ENCODE assay signal across 5 fruit fly cellular contexts in the genomic region with DNA sequence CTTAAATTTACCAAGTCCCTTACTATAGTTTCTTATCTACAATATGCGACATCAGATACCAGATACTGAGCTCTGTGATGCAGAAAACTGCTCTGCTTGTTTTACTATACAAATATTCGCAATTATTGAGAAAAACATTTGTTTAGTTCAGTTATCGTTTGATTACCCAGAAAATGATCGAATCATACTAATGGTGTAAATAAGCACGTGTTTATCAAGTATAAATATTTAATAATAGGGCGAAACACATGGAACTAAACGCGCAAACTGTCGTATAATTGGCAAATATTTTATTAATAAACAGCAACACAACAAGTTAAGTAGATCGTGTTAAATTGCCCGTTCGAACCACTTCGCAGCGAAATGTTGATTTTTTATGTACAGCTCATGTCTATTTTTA.
TF ChIP-seq lines count a peak whose summit lies in the region.

No protein-coding gene starts in this region.

- no peak for TF ChIP-seq CTCF in whole organism, embryonic (GFP tag; optimal IDR thresholded peaks at IDR 0.05; lab: Kevin White, UChicago)

TF ChIP-seq in whole organism, adult, 20 proteins besides CTCF, POLR2A, EP300 and RAD21:
- peak; percentile 52 for TF ChIP-seq ovo (GFP tag; optimal IDR thresholded peaks at IDR 0.05; lab: Kevin White, UChicago)
- TF ChIP-seq Crg-1 (GFP tag; optimal IDR thresholded peaks at IDR 0.05; lab: Kevin White, UChicago): peak; percentile 55
- TF ChIP-seq Mnt (GFP tag; optimal IDR thresholded peaks at IDR 0.05; lab: Kevin White, UChicago): peak; percentile 40
- peak; percentile 47 for TF ChIP-seq pad (GFP tag; optimal IDR thresholded peaks at IDR 0.05; lab: Kevin White, UChicago)
- peak; percentile 33 for TF ChIP-seq CG11617 (GFP tag; optimal IDR thresholded peaks at IDR 0.05; lab: Kevin White, UChicago)
- peak; percentile 70 for TF ChIP-seq CG7045 (GFP tag; optimal IDR thresholded peaks at IDR 0.05; lab: Kevin White, UChicago)
- TF ChIP-seq CG7101 (tag; optimal IDR thresholded peaks at IDR 0.05; lab: Kevin White, UChicago): peak; percentile 80
- no peak for TF ChIP-seq Clk (GFP tag; optimal IDR thresholded peaks at IDR 0.05; lab: Kevin White, UChicago)
- no peak for TF ChIP-seq Hr96 (GFP tag; optimal IDR thresholded peaks at IDR 0.05; lab: Kevin White, UChicago)
- TF ChIP-seq cic (GFP tag; optimal IDR thresholded peaks at IDR 0.05; lab: Kevin White, UChicago): peak; percentile 33
- no peak for TF ChIP-seq cnc (optimal IDR thresholded peaks at IDR 0.05; lab: Kevin White, UChicago)
- peak; percentile 96 for TF ChIP-seq kay (GFP tag; lab: Kevin White, UChicago; ENCODE audit: borderline replicate concordance)
- peak; percentile 45 for TF ChIP-seq CG33017 (tag; optimal IDR thresholded peaks at IDR 0.05; lab: Kevin White, UChicago)
- TF ChIP-seq CG14711 (tag; optimal IDR thresholded peaks at IDR 0.05; lab: Kevin White, UChicago): peak; percentile 59
- no peak for TF ChIP-seq tj (GFP tag; optimal IDR thresholded peaks at IDR 0.05; lab: Kevin White, UChicago)
- TF ChIP-seq CG12768 (GFP tag; optimal IDR thresholded peaks at IDR 0.05; lab: Kevin White, UChicago): peak; percentile 52

TF ChIP-seq in whole organism, embryonic, 481 proteins besides CTCF, POLR2A, EP300 and RAD21 (continues in another document):
- TF ChIP-seq CG6791 (GFP tag; IDR thresholded peaks at IDR 0.05; lab: Robert Waterston, UW; ENCODE audit: partially characterized antibody) (no peak), Fer3 (tag; optimal IDR thresholded peaks at IDR 0.05; lab: Kevin White, UChicago) (peak; percentile 75), CG8290 (GFP tag; optimal IDR thresholded peaks at IDR 0.05; lab: Kevin White, UChicago) (no peak), CG8290 (tag; optimal IDR thresholded peaks at IDR 0.05; lab: Kevin White, UChicago) (peak in 1 of 2 experiments; percentile 93), pum (GFP tag; optimal IDR thresholded peaks at IDR 0.05; lab: Kevin White, UChicago) (no peak), CG8359 (GFP tag; optimal IDR thresholded peaks at IDR 0.05; lab: Kevin White, UChicago; ENCODE audit: borderline replicate concordance) (no peak), da (GFP tag; optimal IDR thresholded peaks at IDR 0.05; lab: Kevin White, UChicago) (no peak), cato (GFP tag; optimal IDR thresholded peaks at IDR 0.05; lab: Kevin White, UChicago; ENCODE audit: borderline replicate concordance) (no peak), Sry-δ (GFP tag; optimal IDR thresholded peaks at IDR 0.05; lab: Kevin White, UChicago) (no peak), yki (optimal IDR thresholded peaks at IDR 0.05; lab: Kevin White, UChicago) (no peak), org-1 (GFP tag; optimal IDR thresholded peaks at IDR 0.05; lab: Kevin White, UChicago) (peak; percentile 61), Xrp1 (GFP tag; IDR thresholded peaks at IDR 0.05; lab: Robert Waterston, UW) (no peak), trh (GFP tag; optimal IDR thresholded peaks at IDR 0.05; lab: Kevin White, UChicago) (peak; percentile 47), CG14667 (GFP tag; IDR thresholded peaks at IDR 0.05; lab: Robert Waterston, UW) (no peak), CG9215 (GFP tag; IDR thresholded peaks at IDR 0.05; lab: Robert Waterston, UW) (no peak), Bteb2 (GFP tag; optimal IDR thresholded peaks at IDR 0.05; lab: Kevin White, UChicago) (peak; percentile 57), CG11085 (GFP tag; IDR thresholded peaks at IDR 0.05; lab: Robert Waterston, UW) (no peak), fd96Cb (tag; optimal IDR thresholded peaks at IDR 0.05; lab: Kevin White, UChicago) (peak; percentile 24)

TF ChIP-seq in whole organism, prepupa, 60 proteins besides CTCF, POLR2A, EP300 and RAD21:
- TF ChIP-seq vri (GFP tag; optimal IDR thresholded peaks at IDR 0.05; lab: Kevin White, UChicago) (no peak), salr (GFP tag; optimal IDR thresholded peaks at IDR 0.05; lab: Kevin White, UChicago) (no peak), fkh (GFP tag; optimal IDR thresholded peaks at IDR 0.05; lab: Kevin White, UChicago) (peak; percentile 91), CG8319 (GFP tag; optimal IDR thresholded peaks at IDR 0.05; lab: Kevin White, UChicago) (no peak), Eip78C (GFP tag; lab: Kevin White, UChicago) (peak; percentile 76), CG6792 (GFP tag; optimal IDR thresholded peaks at IDR 0.05; lab: Kevin White, UChicago) (peak; percentile 1), CG6808 (GFP tag; optimal IDR thresholded peaks at IDR 0.05; lab: Kevin White, UChicago) (peak; percentile 4), CG10669 (GFP tag; optimal IDR thresholded peaks at IDR 0.05; lab: Kevin White, UChicago) (peak; percentile 31), CG6276 (GFP tag; optimal IDR thresholded peaks at IDR 0.05; lab: Kevin White, UChicago) (peak; percentile 10), CG8632 (GFP tag; optimal IDR thresholded peaks at IDR 0.05; lab: Kevin White, UChicago) (peak; percentile 14)
TF ChIP-seq in whole organism, prepupa: peak in this region for 7.

TF ChIP-seq in whole organism, pupa, 21 proteins besides CTCF, POLR2A, EP300 and RAD21:
- TF ChIP-seq D1 (tag; optimal IDR thresholded peaks at IDR 0.05; lab: Kevin White, UChicago) (no peak), CG9948 (tag; optimal IDR thresholded peaks at IDR 0.05; lab: Kevin White, UChicago) (peak; percentile 7), CG14655 (GFP tag; optimal IDR thresholded peaks at IDR 0.05; lab: Kevin White, UChicago) (peak; percentile 22), Pif1A (GFP tag; optimal IDR thresholded peaks at IDR 0.05; lab: Kevin White, UChicago) (peak; percentile 27), CG17806 (tag; optimal IDR thresholded peaks at IDR 0.05; lab: Kevin White, UChicago) (peak; percentile 4), CG32121 (GFP tag; IDR thresholded peaks at IDR 0.05; lab: Robert Waterston, UW) (0 out of 2 replicates have a peak, but pooled peaks have one; percentile 11), CG4496 (GFP tag; IDR thresholded peaks at IDR 0.05; lab: Robert Waterston, UW) (no peak), Snoo (tag; optimal IDR thresholded peaks at IDR 0.05; lab: Kevin White, UChicago) (no peak), Pif1B (GFP tag; optimal IDR thresholded peaks at IDR 0.05; lab: Kevin White, UChicago) (peak; percentile 20), CG8159 (tag; optimal IDR thresholded peaks at IDR 0.05; lab: Kevin White, UChicago) (peak; percentile 15), gl (tag; optimal IDR thresholded peaks at IDR 0.05; lab: Kevin White, UChicago) (peak; percentile 35)

TF ChIP-seq in whole organism, wandering third instar larva, 38 proteins besides CTCF, POLR2A, EP300 and RAD21:
- TF ChIP-seq sv (GFP tag; optimal IDR thresholded peaks at IDR 0.05; lab: Kevin White, UChicago) (peak; percentile 35), brk (GFP tag; optimal IDR thresholded peaks at IDR 0.05; lab: Kevin White, UChicago) (no peak)
